Fruit fly (Drosophila melanogaster): ENCODE results near the gene Pex12.

The Pex12 gene

DNA sequence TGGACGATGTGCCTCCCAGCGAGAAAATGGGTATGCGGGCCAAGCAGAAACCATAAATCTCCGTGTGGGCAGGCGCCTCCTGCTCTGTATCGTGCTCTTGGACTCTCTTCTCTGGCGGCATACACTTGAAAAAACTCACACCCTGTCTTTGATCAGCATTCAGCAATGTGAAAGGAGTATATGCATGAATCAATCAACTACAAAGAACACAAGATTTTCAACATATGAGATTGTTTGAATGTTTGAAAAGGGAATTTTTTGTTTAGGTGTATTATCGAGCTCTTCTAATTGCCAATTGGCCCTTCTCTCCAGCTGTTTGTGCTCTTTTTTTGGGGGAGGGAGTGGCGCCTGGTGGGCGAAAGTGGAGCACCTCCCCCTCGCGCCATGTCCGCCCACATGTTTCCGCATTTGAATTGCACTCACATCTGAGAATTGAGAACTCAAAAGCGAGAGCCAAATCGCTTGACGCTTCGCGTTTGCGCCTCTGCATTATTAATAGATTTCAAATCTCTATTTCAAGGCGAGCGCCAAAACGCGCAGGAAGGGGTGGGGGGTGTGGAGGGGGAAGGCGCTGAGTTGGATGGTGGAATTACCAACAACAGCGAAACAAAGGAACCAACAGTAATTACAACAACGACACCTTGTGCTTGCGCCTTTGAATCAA is 29.7 kb downstream of the Pex12 start (continued):
- TF ChIP-seq hb (GFP tag; IDR thresholded peaks at IDR 0.05; ENCODE audit: partially characterized antibody) (no peak), CG5953 (GFP tag; IDR thresholded peaks at IDR 0.05) (peak; percentile 89), scrt (GFP tag; optimal IDR thresholded peaks at IDR 0.05) (peak; percentile 83), z (GFP tag; IDR thresholded peaks at IDR 0.05) (peak; percentile 71; the same call in 2 of the 3 replicates), bigmax (GFP tag; optimal IDR thresholded peaks at IDR 0.05) (no peak), vfl (GFP tag; optimal IDR thresholded peaks at IDR 0.05) (peak; percentile 54), CG13624 (GFP tag; optimal IDR thresholded peaks at IDR 0.05) (peak; percentile 86), CG12769 (tag; optimal IDR thresholded peaks at IDR 0.05) (peak; percentile 95), CG14050 (GFP tag; IDR thresholded peaks at IDR 0.05) (peak; percentile 88), ranshi (GFP tag; IDR thresholded peaks at IDR 0.05) (peak; percentile 87), CG34224 (GFP tag; IDR thresholded peaks at IDR 0.05; ENCODE audit: partially characterized antibody) (no peak), CG10147 (GFP tag; optimal IDR thresholded peaks at IDR 0.05) (peak; percentile 83), tin (GFP tag; optimal IDR thresholded peaks at IDR 0.05) (peak; percentile 80), BEAF-32 (GFP tag; optimal IDR thresholded peaks at IDR 0.05) (no peak), CG3407 (GFP tag; optimal IDR thresholded peaks at IDR 0.05) (peak; percentile 78), odd (GFP tag; optimal IDR thresholded peaks at IDR 0.05) (peak; percentile 78), Dll (GFP tag; IDR thresholded peaks at IDR 0.05; ENCODE audit: partially characterized antibody) (no peak), MTF-1 (GFP tag; optimal IDR thresholded peaks at IDR 0.05; ENCODE audit: borderline replicate concordance) (peak; percentile 76), CG10462 (GFP tag; optimal IDR thresholded peaks at IDR 0.05) (peak; percentile 16), CG3065 (GFP tag; optimal IDR thresholded peaks at IDR 0.05) (peak; percentile 69), pb (GFP tag; optimal IDR thresholded peaks at IDR 0.05) (peak; percentile 87), psq (GFP tag; optimal IDR thresholded peaks at IDR 0.05) (peak; percentile 53), CG10366 (GFP tag; IDR thresholded peaks at IDR 0.05) (peak; percentile 92), CG2875 (GFP tag; optimal IDR thresholded peaks at IDR 0.05) (peak; percentile 86), Abd-B (GFP tag; optimal IDR thresholded peaks at IDR 0.05) (peak; percentile 78), CG7556 (GFP tag; optimal IDR thresholded peaks at IDR 0.05) (peak; percentile 82), CG10565 (GFP tag; optimal IDR thresholded peaks at IDR 0.05) (peak; percentile 17), CG31365 (tag; optimal IDR thresholded peaks at IDR 0.05) (peak; percentile 76), phol (tag; optimal IDR thresholded peaks at IDR 0.05) (peak; percentile 83), Oli (tag; optimal IDR thresholded peaks at IDR 0.05) (peak; percentile 83), fd102C (GFP tag; optimal IDR thresholded peaks at IDR 0.05) (no peak), CG18262 (tag; optimal IDR thresholded peaks at IDR 0.05) (peak; percentile 80), gt (GFP tag; IDR thresholded peaks at IDR 0.05) (peak; percentile 65; the same call in 1 of the 2 replicates), chn (GFP tag; optimal IDR thresholded peaks at IDR 0.05) (peak; percentile 86), sna (GFP tag; IDR thresholded peaks at IDR 0.05; ENCODE audit: partially characterized antibody) (no peak), corto (GFP tag; optimal IDR thresholded peaks at IDR 0.05) (no peak), CG15601 (tag; optimal IDR thresholded peaks at IDR 0.05) (peak; percentile 75), HLH3B (GFP tag; IDR thresholded peaks at IDR 0.05) (peak; percentile 90), tgo (GFP tag; IDR thresholded peaks at IDR 0.05) (peak; percentile 84), CG6854 (GFP tag; optimal IDR thresholded peaks at IDR 0.05) (peak; percentile 58), pzg (GFP tag; optimal IDR thresholded peaks at IDR 0.05) (peak; percentile 6), Stat92E (GFP tag; optimal IDR thresholded peaks at IDR 0.05) (no peak), bab2 (GFP tag; optimal IDR thresholded peaks at IDR 0.05) (peak; percentile 85), cwo (GFP tag; optimal IDR thresholded peaks at IDR 0.05) (peak; percentile 83), so (GFP tag; IDR thresholded peaks at IDR 0.05) (peak; percentile 91), CG12155 (GFP tag; optimal IDR thresholded peaks at IDR 0.05) (peak; percentile 79), CG1024 (GFP tag; IDR thresholded peaks at IDR 0.05) (peak; percentile 78), Dip2 (GFP tag; IDR thresholded peaks at IDR 0.05) (no peak), CG9932 (GFP tag; IDR thresholded peaks at IDR 0.05) (peak; percentile 91)
